Fruit fly (Drosophila melanogaster) whole organism, prepupa: ENCODE results near the gene Non3.

Experiments
- CG10631 ChIP-seq: fragments of 200-800 bp; sonication (Bioruptor generic); optimal IDR thresholded peaks from 2 replicates; lab custom pipeline; 2016; ENCODE audit warnings: missing biosample characterization, missing genetic modification characterization
- lz ChIP-seq: fragments of 200-800 bp; sonication (Bioruptor generic); optimal IDR thresholded peaks from 3 replicates; lab custom pipeline; 2016; ENCODE audit warnings: missing biosample characterization, missing genetic modification characterization
- net ChIP-seq: fragments of 200-800 bp; sonication (Bioruptor generic); optimal IDR thresholded peaks from 3 replicates; lab custom pipeline; 2016; ENCODE audit warnings: missing biosample characterization, missing genetic modification characterization

dm6 chr3R:18267489-18267888, 44.0 kb downstream of the Non3 start, which contains the start of gene CG18599:
- TF ChIP-seq CG10631 (GFP tag; lab: Kevin White, UChicago) (no peak), net (GFP tag; lab: Kevin White, UChicago) (no peak), lz (no peak)
